Worm (Caenorhabditis elegans) whole organism, L2 larva: ENCODE data around the gene nish-1.

ENCODE experiments used
- ztf-1 ChIP-seq: fragments of 200-800 bp; sonication (Bioruptor generic); conservative IDR thresholded peaks from 2 replicates; pipeline ENCODE4 v1.3.6; 2022; ENCODE audit warnings: missing genetic modification characterization, missing compliant biosample characterization
- ztf-11 ChIP-seq: sonication (generic microtip); optimal IDR thresholded peaks from 2 replicates; lab custom pipeline; 2017; ENCODE audit warnings: missing biosample characterization, missing genetic modification characterization

Gene nish-1

DNA sequence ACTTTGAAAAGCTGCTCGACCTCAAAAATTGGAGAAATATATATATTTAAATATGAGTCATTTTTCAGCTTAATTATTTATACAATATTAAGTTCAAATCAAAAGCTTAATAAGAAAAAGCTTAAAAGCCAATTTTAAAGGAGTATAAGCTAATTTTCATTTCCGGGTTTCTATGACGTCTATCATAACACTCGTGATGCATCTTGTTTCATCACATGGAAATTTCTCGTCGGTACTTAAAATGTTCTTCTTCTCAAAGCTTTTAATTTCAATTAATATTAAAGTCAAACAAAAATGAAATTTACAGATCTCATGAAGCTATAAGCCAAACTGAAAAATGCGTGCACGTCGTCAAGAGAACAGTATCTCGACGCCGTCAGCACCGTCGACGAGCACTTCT lies 55.6 kb downstream of the nish-1 start, which contains the start of gene rbr-2:
TSS of gene rbr-2 (plus strand) at position 301 of the 400 bp plus-strand sequence.
- TF ChIP-seq ztf-11 (tag; lab: Kevin White, UChicago) (no peak), ztf-1 (no peak)
